Worm (Caenorhabditis elegans): ENCODE results near the gene nhr-229.
"Not testable (repeated sequence)": the region's sequence is repeated elsewhere in the genome, so short reads cannot be mapped to it uniquely, and the experiment has no call there.

The nhr-229 gene

DNA sequence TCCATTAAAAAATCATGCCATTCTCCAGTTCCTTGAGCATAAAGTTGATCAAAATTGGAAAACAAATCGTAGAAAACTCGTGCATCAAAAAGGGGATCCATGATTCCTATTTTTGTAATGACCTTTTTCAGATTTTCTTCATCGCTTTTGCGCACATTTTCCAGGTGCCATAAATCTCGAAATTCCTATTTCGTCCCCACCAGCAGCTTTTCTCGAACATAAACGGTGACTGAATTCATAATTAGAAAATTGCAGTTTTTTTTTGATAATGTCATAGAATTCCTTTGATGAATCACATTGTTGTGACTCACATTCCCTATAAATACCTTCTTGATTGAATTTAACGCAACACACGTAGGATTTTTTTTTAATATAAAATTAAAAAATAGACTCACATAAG is at the start of gene nhr-229:
Gene nhr-229 (minus strand): TSS at position 101 of the 400 bp plus-strand sequence.
- TF ChIP-seq tab-1 (GFP tag; IDR thresholded peaks at IDR 0.05), result no peak
- TF ChIP-seq ztf-29 (GFP tag; IDR thresholded peaks at IDR 0.05), result no peak
- TF ChIP-seq flt-1 (GFP tag; IDR thresholded peaks at IDR 0.05), result no peak
- no peak for TF ChIP-seq ztf-23 (GFP tag; IDR thresholded peaks at IDR 0.05)
- no peak for TF ChIP-seq ref-1 (GFP tag; conservative IDR thresholded peaks at IDR 0.05)
- TF ChIP-seq klf-2 (GFP tag; conservative IDR thresholded peaks at IDR 0.05), result no peak
- TF ChIP-seq cog-1 (tag; optimal IDR thresholded peaks at IDR 0.05), result no peak
- TF ChIP-seq med-1 (GFP tag; optimal IDR thresholded peaks at IDR 0.05; ENCODE audit: insufficient read depth), result no peak
- TF ChIP-seq T22C8.4 (GFP tag; IDR thresholded peaks at IDR 0.05), result no peak

ce11 chrIV:17078649-17079048 is 48.3 kb upstream of the nhr-229 start, which contains the start of gene Y116A8C.25:
Gene Y116A8C.25, minus strand, starts transcription at chrIV:17078749.
- TF ChIP-seq ztf-29 (GFP tag; IDR thresholded peaks at IDR 0.05), result no peak
- TF ChIP-seq flt-1 (GFP tag; IDR thresholded peaks at IDR 0.05), result no peak
- no peak for TF ChIP-seq ref-1 (GFP tag; conservative IDR thresholded peaks at IDR 0.05)
- TF ChIP-seq klf-2 (GFP tag; conservative IDR thresholded peaks at IDR 0.05), result no peak
- no peak for TF ChIP-seq ztf-23 (GFP tag; IDR thresholded peaks at IDR 0.05)
- no peak for TF ChIP-seq med-1 (GFP tag; optimal IDR thresholded peaks at IDR 0.05; ENCODE audit: insufficient read depth)
- no peak for TF ChIP-seq cog-1 (tag; optimal IDR thresholded peaks at IDR 0.05)
- TF ChIP-seq tab-1 (GFP tag; IDR thresholded peaks at IDR 0.05), result no peak
- no peak for TF ChIP-seq T22C8.4 (GFP tag; IDR thresholded peaks at IDR 0.05)

ce11 chrIV:17076000-17076399 is 45.6 kb upstream of the nhr-229 start:
- TF ChIP-seq flt-1 (GFP tag; IDR thresholded peaks at IDR 0.05), result peak; percentile 67; the same call in 1 of the 2 replicates

DNA sequence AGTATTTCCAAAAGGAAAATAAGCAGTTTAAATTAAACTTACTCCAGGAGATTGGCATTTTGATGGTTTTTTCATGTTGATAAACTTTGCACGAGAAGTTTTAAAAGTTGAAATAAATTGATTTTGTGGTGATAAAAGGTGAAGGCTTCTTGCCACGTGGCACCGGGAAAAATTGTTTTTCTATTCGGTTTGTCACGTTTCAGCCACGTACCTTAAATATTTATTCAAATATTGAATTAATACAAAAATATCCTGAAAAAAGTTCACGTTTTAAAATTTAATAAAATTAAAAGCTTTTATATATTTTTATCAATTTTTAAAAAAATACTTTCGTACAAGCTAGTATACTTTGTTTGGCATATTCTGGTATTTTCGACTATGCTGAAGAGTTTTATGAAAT is 40.4 kb upstream of the nhr-229 start, which contains the start of gene Y116A8C.24:
Gene Y116A8C.24 (minus strand): TSS at position 101 of the 400 bp plus-strand sequence.
- not testable (repeated sequence) for TF ChIP-seq flt-1 (GFP tag; IDR thresholded peaks at IDR 0.05); klf-2 (GFP tag; conservative IDR thresholded peaks at IDR 0.05); T22C8.4 (GFP tag; IDR thresholded peaks at IDR 0.05)

DNA sequence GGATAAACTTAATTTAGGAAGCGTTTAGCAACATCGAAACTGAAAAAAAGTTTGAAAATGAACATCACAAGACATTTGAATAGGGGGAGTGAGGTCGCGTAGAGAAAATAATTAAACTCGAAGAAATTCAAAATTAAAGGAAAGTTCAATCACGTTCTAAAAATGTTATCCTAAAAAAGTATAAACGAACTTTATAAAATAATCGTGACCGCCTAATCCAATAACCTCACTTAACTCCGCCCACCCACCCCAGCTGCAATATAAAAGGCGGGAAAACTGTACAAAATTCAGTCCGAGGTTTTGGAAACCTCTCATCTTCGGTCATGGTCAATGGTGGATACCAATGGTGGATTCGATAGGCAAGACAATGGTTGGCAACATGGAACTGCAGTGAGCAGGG is 34.5 kb upstream of the nhr-229 start, which contains the start of gene Y116A8C.465:
Gene Y116A8C.465 (plus strand): TSS at position 301 of the 400 bp plus-strand sequence.
- not testable (repeated sequence) for TF ChIP-seq ref-1 (GFP tag; conservative IDR thresholded peaks at IDR 0.05); ztf-29 (GFP tag; IDR thresholded peaks at IDR 0.05); T22C8.4 (GFP tag; IDR thresholded peaks at IDR 0.05)

- not testable (repeated sequence) for TF ChIP-seq flt-1, ztf-23, tab-1 (GFP tag; IDR thresholded peaks at IDR 0.05)
Measured at ce11 chrIV:17063700-17064099, 33.3 kb upstream of the nhr-229 start, which contains the start of gene Y116A8C.467. Gene Y116A8C.467, minus strand, starts transcription at chrIV:17063800.

DNA sequence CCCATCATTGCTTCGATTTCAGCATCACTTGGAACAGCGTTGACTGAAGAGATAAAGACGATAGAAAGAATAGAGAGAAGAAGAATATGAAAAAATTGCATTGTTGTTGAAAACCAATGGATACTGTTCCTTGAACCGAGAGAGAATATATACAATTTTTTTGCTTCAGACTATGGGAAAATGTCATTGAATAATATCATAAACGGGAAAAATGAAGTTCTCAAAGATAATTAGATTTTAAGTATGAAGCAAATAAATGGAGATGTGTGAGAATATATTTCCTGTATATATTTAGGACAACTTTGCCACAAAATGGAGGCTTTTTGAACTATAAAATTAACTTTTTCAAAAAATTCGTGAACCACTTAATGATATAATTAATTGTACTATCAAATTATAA is 27.6 kb upstream of the nhr-229 start, which contains the start of gene Y116A8C.44:
Gene Y116A8C.44 (minus strand): TSS at position 101 of the 400 bp plus-strand sequence.
- TF ChIP-seq T22C8.4 (GFP tag; IDR thresholded peaks at IDR 0.05) (no peak), ztf-29 (GFP tag; IDR thresholded peaks at IDR 0.05) (no peak), flt-1 (GFP tag; IDR thresholded peaks at IDR 0.05) (no peak), klf-2 (GFP tag; conservative IDR thresholded peaks at IDR 0.05) (no peak), ref-1 (GFP tag; conservative IDR thresholded peaks at IDR 0.05) (no peak), cog-1 (tag; optimal IDR thresholded peaks at IDR 0.05) (no peak), med-1 (GFP tag; optimal IDR thresholded peaks at IDR 0.05; ENCODE audit: insufficient read depth) (no peak), ztf-23 (GFP tag; IDR thresholded peaks at IDR 0.05) (no peak), tab-1 (GFP tag; IDR thresholded peaks at IDR 0.05) (no peak)

ce11 chrIV:17053261-17053660 is 22.9 kb upstream of the nhr-229 start, which contains the start of gene Y116A8C.23:
Gene Y116A8C.23, plus strand, starts transcription at chrIV:17053561.
- TF ChIP-seq ztf-23 (GFP tag; IDR thresholded peaks at IDR 0.05), result no peak
- no peak for TF ChIP-seq med-1 (GFP tag; optimal IDR thresholded peaks at IDR 0.05; ENCODE audit: insufficient read depth)
- TF ChIP-seq flt-1 (GFP tag; IDR thresholded peaks at IDR 0.05), result no peak
- TF ChIP-seq ref-1 (GFP tag; conservative IDR thresholded peaks at IDR 0.05), result no peak
- TF ChIP-seq klf-2 (GFP tag; conservative IDR thresholded peaks at IDR 0.05), result no peak
- no peak for TF ChIP-seq ztf-29 (GFP tag; IDR thresholded peaks at IDR 0.05)
- TF ChIP-seq tab-1 (GFP tag; IDR thresholded peaks at IDR 0.05), result no peak
- TF ChIP-seq cog-1 (tag; optimal IDR thresholded peaks at IDR 0.05), result no peak
- no peak for TF ChIP-seq T22C8.4 (GFP tag; IDR thresholded peaks at IDR 0.05)

DNA sequence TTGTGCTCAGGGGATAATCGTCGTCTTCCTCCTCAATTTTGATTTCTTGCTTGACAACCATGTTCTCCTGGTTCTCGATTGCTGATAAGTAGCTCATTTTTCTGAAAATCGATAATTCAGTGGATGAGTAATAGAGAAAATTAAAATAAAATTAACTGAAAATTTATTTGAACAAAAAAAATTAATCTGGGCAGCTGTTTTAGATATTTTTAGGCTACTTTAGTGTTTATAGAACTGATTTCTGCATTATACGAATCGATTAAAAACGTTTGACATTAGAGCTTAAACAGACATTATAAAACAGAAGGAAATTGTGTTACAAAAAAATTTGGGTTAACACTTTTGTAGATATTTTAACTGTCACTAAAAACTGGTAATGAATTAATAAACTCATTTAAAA is 17.9 kb upstream of the nhr-229 start, which contains the start of gene athp-3:
Gene athp-3 (minus strand): TSS at position 101 of the 400 bp plus-strand sequence.
- no peak for TF ChIP-seq med-1 (GFP tag; optimal IDR thresholded peaks at IDR 0.05; ENCODE audit: insufficient read depth)
- TF ChIP-seq T22C8.4 (GFP tag; IDR thresholded peaks at IDR 0.05), result no peak
- TF ChIP-seq ztf-23 (GFP tag; IDR thresholded peaks at IDR 0.05), result no peak
- TF ChIP-seq flt-1 (GFP tag; IDR thresholded peaks at IDR 0.05), result no peak
- no peak for TF ChIP-seq tab-1 (GFP tag; IDR thresholded peaks at IDR 0.05)
- no peak for TF ChIP-seq ztf-29 (GFP tag; IDR thresholded peaks at IDR 0.05)
- no peak for TF ChIP-seq cog-1 (tag; optimal IDR thresholded peaks at IDR 0.05)
- TF ChIP-seq klf-2 (GFP tag; conservative IDR thresholded peaks at IDR 0.05), result no peak
- TF ChIP-seq ref-1 (GFP tag; conservative IDR thresholded peaks at IDR 0.05), result no peak

- TF ChIP-seq med-1 (GFP tag; optimal IDR thresholded peaks at IDR 0.05; ENCODE audit: insufficient read depth) (no peak), ztf-23 (GFP tag; IDR thresholded peaks at IDR 0.05) (no peak), ztf-29 (GFP tag; IDR thresholded peaks at IDR 0.05) (no peak), tab-1 (GFP tag; IDR thresholded peaks at IDR 0.05) (no peak), ref-1 (GFP tag; conservative IDR thresholded peaks at IDR 0.05) (no peak), klf-2 (GFP tag; conservative IDR thresholded peaks at IDR 0.05) (no peak), flt-1 (GFP tag; IDR thresholded peaks at IDR 0.05) (no peak), T22C8.4 (GFP tag; IDR thresholded peaks at IDR 0.05) (no peak)
Measured at ce11 chrIV:17045691-17046090, 15.3 kb upstream of the nhr-229 start, which contains the start of gene clec-195. Gene clec-195, minus strand, starts transcription at chrIV:17045791.

Measured in whole organism, midembryonic.